Worm (Caenorhabditis elegans) whole organism, young adult: ENCODE measurements around the gene M01B2.12.

Experiments
- ets-4 ChIP-seq: fragments of 200-800 bp; sonication (Bioruptor generic); optimal IDR thresholded peaks from 2 replicates; lab custom pipeline; 2018; ENCODE audit warnings: mild to moderate bottlenecking, missing genetic modification characterization, missing compliant biosample characterization
- nfya-1 ChIP-seq: sonication (generic microtip); optimal IDR thresholded peaks from 2 replicates; lab custom pipeline; 2017; ENCODE audit warnings: antibody characterized with exemption, missing compliant biosample characterization, missing genetic modification characterization, borderline replicate concordance; ENCODE audit not compliant: insufficient read depth
- pbrm-1 ChIP-seq: fragments of 200-800 bp; sonication (Bioruptor generic); IDR thresholded peaks from 2 replicates; pipeline ENCODE4 v1.3.6; 2022; ENCODE audit warnings: missing genetic modification reagents, missing genetic modification characterization, missing compliant biosample characterization
- sdz-38 ChIP-seq: sonication (generic microtip); optimal IDR thresholded peaks from 2 replicates; lab custom pipeline; 2016; ENCODE audit warnings: missing genotype, missing genetic modification characterization, missing compliant biosample characterization
- sptf-2 ChIP-seq: fragments of 200-800 bp; sonication (Bioruptor generic); optimal IDR thresholded peaks from 2 replicates; lab custom pipeline; 2018; ENCODE audit warnings: mild to moderate bottlenecking, missing genetic modification characterization, missing compliant biosample characterization
- unc-62 ChIP-seq: fragments of 150-350 bp; optimal IDR thresholded peaks from 2 replicates; lab custom pipeline; 2014; ENCODE audit warnings: missing biosample characterization, missing genetic modification reagents, missing genetic modification characterization
- ztf-18 ChIP-seq: sonication (generic microtip); optimal IDR thresholded peaks from 2 replicates; lab custom pipeline; 2016; ENCODE audit warnings: missing genotype, mild to moderate bottlenecking, missing genetic modification characterization, missing compliant biosample characterization

DNA sequence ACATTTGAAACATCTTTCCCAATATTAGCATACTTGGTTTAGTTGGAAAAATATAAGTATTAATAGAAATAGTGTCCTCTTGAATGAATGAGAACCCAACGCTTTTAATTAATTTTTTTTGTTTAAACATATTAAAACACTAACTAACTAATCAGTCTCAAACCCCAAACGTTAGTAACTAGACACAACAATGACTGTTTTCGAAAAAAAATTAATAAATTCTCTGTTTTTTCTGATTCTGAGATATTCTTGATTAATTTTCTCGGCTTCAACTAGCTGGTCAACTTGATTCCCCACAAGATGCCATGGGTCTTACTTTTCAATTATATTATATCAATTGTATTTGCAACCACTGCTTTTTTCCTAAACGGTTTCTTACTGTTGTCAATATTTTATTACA, 11.9 kb downstream of the M01B2.12 start, which contains the start of gene srbc-76:
- TF ChIP-seq nfya-1 (no peak), ztf-18 (tag; lab: Kevin White, UChicago) (no peak), pbrm-1 (GFP tag; lab: Robert Waterston, UW) (no peak), ets-4 (GFP tag; lab: Kevin White, UChicago) (no peak), sptf-2 (GFP tag; lab: Kevin White, UChicago) (no peak), unc-62 (GFP tag; lab: Kevin White, UChicago) (no peak), sdz-38 (tag; lab: Kevin White, UChicago) (no peak)
